Worm (Caenorhabditis elegans): ENCODE measurements around the gene R10D12.7.

ce11 chrV:13992485-13992884 lies 42.6 kb downstream of the R10D12.7 start, which contains the start of gene droe-4:
- no peak for TF ChIP-seq ama-1 (optimal IDR thresholded peaks at IDR 0.05)
- TF ChIP-seq egl-27 (tag; optimal IDR thresholded peaks at IDR 0.05) = no peak
- no peak for TF ChIP-seq elt-1 (tag; optimal IDR thresholded peaks at IDR 0.05)
- no peak for TF ChIP-seq nhr-11 (tag; optimal IDR thresholded peaks at IDR 0.05)
- TF ChIP-seq nhr-76 (tag; optimal IDR thresholded peaks at IDR 0.05) = no peak

All from whole organism, L3 larva.